Worm (Caenorhabditis elegans) whole organism, mixed stage, embryonic: ENCODE data around the gene sec-3.

Source experiments
- bed-3 ChIP-seq: fragments of 200-800 bp; sonication (Bioruptor generic); optimal IDR thresholded peaks from 3 replicates; lab custom pipeline; 2018; ENCODE audit warnings: mild to moderate bottlenecking, missing genetic modification characterization, moderate library complexity, missing compliant biosample characterization
- ceh-39 ChIP-seq: fragments of 150-350 bp; optimal IDR thresholded peaks from 2 replicates; lab custom pipeline; 2014; ENCODE audit warnings: missing biosample characterization, missing genetic modification characterization
- ces-1 ChIP-seq: fragments of 150-350 bp; optimal IDR thresholded peaks from 2 replicates; lab custom pipeline; 2014; ENCODE audit warnings: missing biosample characterization, missing genetic modification reagents, missing genetic modification characterization
- cnd-1 ChIP-seq: fragments of 200-800 bp; sonication (Bioruptor generic); optimal IDR thresholded peaks from 2 replicates; lab custom pipeline; 2018; ENCODE audit warnings: mild to moderate bottlenecking, missing genetic modification characterization, missing compliant biosample characterization
- elt-1 ChIP-seq: sonication (generic microtip); optimal IDR thresholded peaks from 2 replicates; lab custom pipeline; 2017; ENCODE audit warnings: missing genetic modification characterization, mild to moderate bottlenecking, missing compliant biosample characterization, antibody characterized with exemption, moderate library complexity, borderline replicate concordance; ENCODE audit not compliant: insufficient read depth
- hlh-1 ChIP-seq: fragments of 150-350 bp; optimal IDR thresholded peaks from 2 replicates; lab custom pipeline; 2014; ENCODE audit warnings: missing biosample characterization, missing genetic modification reagents, missing genetic modification characterization
- lin-13 ChIP-seq: fragments of 150-350 bp; optimal IDR thresholded peaks from 2 replicates; lab custom pipeline; 2014; ENCODE audit warnings: missing biosample characterization, missing genetic modification characterization
- lin-32 ChIP-seq: fragments of 200-800 bp; sonication (Bioruptor generic); optimal IDR thresholded peaks from 2 replicates; lab custom pipeline; 2018; ENCODE audit warnings: mild to moderate bottlenecking, missing genetic modification characterization, missing compliant biosample characterization
- mab-5 ChIP-seq: fragments of 150-350 bp; optimal IDR thresholded peaks from 2 replicates; lab custom pipeline; 2014; ENCODE audit warnings: missing biosample characterization, missing genetic modification characterization
- nhr-2 ChIP-seq: fragments of 150-350 bp; optimal IDR thresholded peaks from 2 replicates; lab custom pipeline; 2014; ENCODE audit warnings: missing biosample characterization, missing genetic modification characterization
- nhr-237 ChIP-seq: fragments of 150-350 bp; optimal IDR thresholded peaks from 2 replicates; lab custom pipeline; 2014; ENCODE audit warnings: missing biosample characterization, missing genetic modification characterization
- nhr-28 ChIP-seq: fragments of 150-350 bp; optimal IDR thresholded peaks from 2 replicates; lab custom pipeline; 2014; ENCODE audit warnings: missing biosample characterization, missing genetic modification characterization
- nhr-76 ChIP-seq: sonication (generic microtip); optimal IDR thresholded peaks from 2 replicates; lab custom pipeline; 2017; ENCODE audit warnings: missing biosample characterization, missing genetic modification characterization
- pha-4 ChIP-seq: fragments of 150-350 bp; optimal IDR thresholded peaks from 2 replicates; lab custom pipeline; 2018; ENCODE audit warnings: missing biosample characterization, missing genetic modification reagents, missing genetic modification characterization
- sem-2 ChIP-seq: fragments of 200-800 bp; sonication (Bioruptor generic); optimal IDR thresholded peaks from 2 replicates; lab custom pipeline; 2018; ENCODE audit warnings: mild to moderate bottlenecking, missing genetic modification characterization, missing compliant biosample characterization
- sptf-1 ChIP-seq: sonication (generic microtip); optimal IDR thresholded peaks from 2 replicates; lab custom pipeline; 2017; ENCODE audit warnings: mild to moderate bottlenecking, missing genetic modification characterization, moderate library complexity, missing compliant biosample characterization
- unc-62 ChIP-seq: fragments of 150-350 bp; optimal IDR thresholded peaks from 2 replicates; lab custom pipeline; 2014; ENCODE audit warnings: missing biosample characterization, missing genetic modification reagents, missing genetic modification characterization
- ztf-11 ChIP-seq: fragments of 150-350 bp; optimal IDR thresholded peaks from 2 replicates; lab custom pipeline; 2014; ENCODE audit warnings: missing biosample characterization, missing genetic modification characterization

The sec-3 gene

DNA sequence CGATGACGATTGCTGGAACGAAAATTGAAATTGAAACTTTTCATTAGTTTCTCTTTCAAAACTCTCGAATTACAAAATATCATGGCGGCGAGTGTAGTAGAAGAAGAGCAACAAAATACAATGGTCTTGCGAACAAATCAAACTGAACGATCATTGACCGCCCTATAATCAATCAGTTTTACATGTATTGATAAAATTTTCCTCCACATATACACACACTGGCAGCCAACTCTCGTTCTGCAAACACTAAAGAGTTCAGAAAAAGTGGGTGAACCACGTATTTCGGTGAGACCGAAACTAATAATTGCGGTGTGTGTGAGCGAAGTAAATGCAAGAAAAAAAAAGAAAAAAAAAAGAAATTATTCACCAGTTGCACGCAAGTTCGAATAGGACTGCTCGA, 52.4 kb downstream of the sec-3 start:
- TF ChIP-seq nhr-76 (tag; lab: Kevin White, UChicago) (no peak), nhr-237 (tag; lab: Kevin White, UChicago) (no peak), mab-5 (tag; lab: Kevin White, UChicago) (no peak), hlh-1 (tag; lab: Kevin White, UChicago) (no peak), nhr-2 (tag; lab: Kevin White, UChicago) (no peak), lin-13 (no peak), elt-1 (tag; lab: Kevin White, UChicago) (no peak), unc-62 (GFP tag; lab: Kevin White, UChicago) (no peak), ceh-39 (tag; lab: Kevin White, UChicago) (no peak), lin-32 (GFP tag; lab: Kevin White, UChicago) (no peak), bed-3 (GFP tag; lab: Kevin White, UChicago) (no peak), sem-2 (no peak), ces-1 (GFP tag; lab: Kevin White, UChicago) (no peak), nhr-28 (tag; lab: Kevin White, UChicago) (no peak), pha-4 (tag; lab: Kevin White, UChicago) (no peak), ztf-11 (no peak)

DNA sequence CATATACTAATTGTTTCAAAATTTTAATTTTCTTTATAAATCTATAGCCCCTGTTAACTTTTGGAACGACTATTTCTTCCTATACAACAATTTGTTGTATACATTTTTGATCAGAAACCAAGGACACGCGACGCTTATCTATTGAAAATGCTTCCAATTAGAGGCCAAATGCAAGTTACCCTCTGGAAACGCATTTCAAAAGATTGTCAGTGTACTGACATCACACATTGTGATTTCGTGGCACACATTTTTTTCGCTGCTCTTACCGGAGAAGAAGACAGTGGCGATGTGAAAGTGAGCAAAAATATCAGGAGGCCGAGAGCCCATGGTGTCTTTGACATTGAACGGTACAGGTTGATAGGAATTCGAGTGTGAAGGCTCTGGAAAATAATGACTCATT, 54.2 kb downstream of the sec-3 start, which contains the start of gene cnnm-3:
Gene cnnm-3 (minus strand): TSS at position 382 of the 400 bp plus-strand sequence.
- TF ChIP-seq ceh-39 (tag; lab: Kevin White, UChicago) (no peak), unc-62 (GFP tag; lab: Kevin White, UChicago) (no peak), sptf-1 (tag; lab: Kevin White, UChicago) (no peak), pha-4 (tag; lab: Kevin White, UChicago) (no peak), cnd-1 (tag; lab: Kevin White, UChicago) (no peak)
